Worm (Caenorhabditis elegans) whole organism, L4/young adult: ENCODE data around the gene F54F7.14.

Experiments
- W03F9.2 ChIP-seq: fragments of 150-350 bp; optimal IDR thresholded peaks from 2 replicates; lab custom pipeline; 2014; ENCODE audit warnings: missing biosample characterization, missing genetic modification characterization
- dao-5 ChIP-seq: sonication (generic microtip); optimal IDR thresholded peaks from 2 replicates; lab custom pipeline; 2016; ENCODE audit warnings: missing genotype, missing genetic modification characterization, moderate library complexity, missing compliant biosample characterization
- him-1 ChIP-seq: sonication (generic microtip); optimal IDR thresholded peaks from 2 replicates; lab custom pipeline; 2016; ENCODE audit warnings: missing genotype, missing genetic modification reagents, missing genetic modification characterization, missing compliant biosample characterization

DNA sequence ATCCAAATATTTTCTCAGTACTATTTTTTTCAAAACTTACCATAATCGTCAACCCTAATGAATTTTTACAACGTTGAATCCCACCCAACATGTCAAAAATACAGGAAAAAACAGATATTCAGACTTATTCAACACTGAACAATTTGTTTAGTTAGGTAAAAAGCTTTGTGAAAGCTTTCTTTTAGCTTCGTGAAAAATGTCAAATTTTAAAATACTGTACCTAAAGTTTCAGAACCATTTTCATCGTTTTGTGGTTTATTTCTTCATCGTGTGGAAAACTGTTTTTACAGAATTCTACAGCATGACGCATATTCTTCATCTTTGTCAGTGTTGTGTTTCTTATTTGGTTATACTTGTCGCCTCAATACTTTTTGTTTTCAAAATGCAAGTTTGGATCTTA is at the start of gene F54F7.14:
- TF ChIP-seq W03F9.2 (tag; lab: Kevin White, UChicago): no peak
- no peak for TF ChIP-seq him-1 (tag; lab: Kevin White, UChicago)
- TF ChIP-seq dao-5: no peak
